Fruit fly (Drosophila melanogaster) S2 (cell line): ENCODE data around the gene CG6923.

Experiments
- CG8478 ChIP-seq: fragments of >200 bp; optimal IDR thresholded peaks from 2 replicates; lab custom pipeline; 2018
- CTCF ChIP-seq, 2 experiments: fragments of >200 bp; optimal IDR thresholded peaks; 2 replicates each; lab custom pipeline; 2018

CG6923 gene

dm6 chr3R:11749297-11750293 is at the start of gene CG6923:
Gene CG6923, minus strand, starts transcription at chr3R:11750029.
- TF ChIP-seq CG8478 (lab: Kevin White, UChicago) (no peak), CTCF (optimal IDR thresholded peaks at IDR 0.05; lab: Kevin White, UChicago) (no peak)

dm6 chr3R:11796780-11797179 is 47.0 kb upstream of the CG6923 start, which contains the start of gene Sbf:
Gene Sbf, minus strand, starts transcription at chr3R:11796948.
- TF ChIP-seq CTCF (optimal IDR thresholded peaks at IDR 0.05; lab: Kevin White, UChicago) (no peak), CG8478 (lab: Kevin White, UChicago) (no peak)

DNA sequence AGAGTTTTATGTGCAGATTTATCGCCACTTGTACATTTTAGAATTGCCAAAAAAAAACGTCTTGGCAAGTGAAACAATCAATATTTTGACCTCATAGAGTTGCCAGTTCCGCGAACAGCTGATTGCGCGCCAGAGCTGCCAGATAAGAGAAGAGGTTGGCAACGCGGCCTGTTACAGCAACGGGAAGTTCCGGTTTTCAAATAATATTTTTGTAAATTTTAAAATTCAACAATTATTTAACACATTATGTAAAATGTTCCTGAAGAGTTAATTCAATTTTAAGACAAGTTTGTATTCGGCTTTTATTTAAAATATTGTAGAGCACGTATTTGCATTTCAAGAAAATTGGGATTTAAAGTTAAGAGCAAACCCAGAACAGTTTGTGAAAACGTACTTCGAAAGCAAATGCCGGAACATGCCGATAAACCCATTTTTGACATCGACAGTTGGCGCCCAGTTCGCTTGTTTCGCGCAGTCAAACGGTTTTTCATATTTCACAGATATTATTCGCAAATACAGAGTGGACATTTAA is 36.9 kb upstream of the CG6923 start, which contains the start of the genes prd1 and HisCl1:
Gene prd1, minus strand, starts transcription at position 320 of the 532 bp plus-strand sequence.
Gene HisCl1, plus strand, starts transcription at position 482 of the 532 bp plus-strand sequence.
- TF ChIP-seq CTCF (optimal IDR thresholded peaks at IDR 0.05; lab: Kevin White, UChicago) = peak in 1 of 2 experiments; percentile 27
- TF ChIP-seq CG8478 (lab: Kevin White, UChicago) = no peak

dm6 chr3R:11780181-11780688 is 30.4 kb upstream of the CG6923 start:
- no peak for TF ChIP-seq CTCF (optimal IDR thresholded peaks at IDR 0.05; lab: Kevin White, UChicago)
- TF ChIP-seq CG8478 (lab: Kevin White, UChicago) = no peak

dm6 chr3R:11779357-11780018 is 29.7 kb upstream of the CG6923 start:
- no peak for TF ChIP-seq CTCF (optimal IDR thresholded peaks at IDR 0.05; lab: Kevin White, UChicago)
- TF ChIP-seq CG8478 (lab: Kevin White, UChicago) = no peak

DNA sequence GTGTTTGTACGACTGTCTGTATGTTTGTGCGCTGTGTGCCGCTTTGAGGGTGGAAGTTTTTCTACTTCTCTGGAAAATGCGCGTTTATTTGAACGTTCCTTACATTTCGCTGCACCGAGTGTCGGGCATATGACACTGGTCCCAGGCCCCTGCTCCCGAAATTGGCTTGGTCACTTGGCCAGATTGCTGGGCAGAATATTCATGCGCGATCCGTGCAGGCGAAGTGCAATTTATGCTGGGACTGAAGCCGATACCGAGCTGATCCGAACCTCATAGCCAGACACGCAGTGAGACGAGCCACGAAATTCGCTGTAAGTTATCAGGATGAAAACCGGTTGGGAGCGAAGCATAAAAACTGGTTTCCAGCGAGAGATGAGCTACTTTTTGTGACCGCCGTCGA is 29.1 kb upstream of the CG6923 start:
- no peak for TF ChIP-seq CTCF (optimal IDR thresholded peaks at IDR 0.05; lab: Kevin White, UChicago)
- TF ChIP-seq CG8478 (lab: Kevin White, UChicago) = no peak

DNA sequence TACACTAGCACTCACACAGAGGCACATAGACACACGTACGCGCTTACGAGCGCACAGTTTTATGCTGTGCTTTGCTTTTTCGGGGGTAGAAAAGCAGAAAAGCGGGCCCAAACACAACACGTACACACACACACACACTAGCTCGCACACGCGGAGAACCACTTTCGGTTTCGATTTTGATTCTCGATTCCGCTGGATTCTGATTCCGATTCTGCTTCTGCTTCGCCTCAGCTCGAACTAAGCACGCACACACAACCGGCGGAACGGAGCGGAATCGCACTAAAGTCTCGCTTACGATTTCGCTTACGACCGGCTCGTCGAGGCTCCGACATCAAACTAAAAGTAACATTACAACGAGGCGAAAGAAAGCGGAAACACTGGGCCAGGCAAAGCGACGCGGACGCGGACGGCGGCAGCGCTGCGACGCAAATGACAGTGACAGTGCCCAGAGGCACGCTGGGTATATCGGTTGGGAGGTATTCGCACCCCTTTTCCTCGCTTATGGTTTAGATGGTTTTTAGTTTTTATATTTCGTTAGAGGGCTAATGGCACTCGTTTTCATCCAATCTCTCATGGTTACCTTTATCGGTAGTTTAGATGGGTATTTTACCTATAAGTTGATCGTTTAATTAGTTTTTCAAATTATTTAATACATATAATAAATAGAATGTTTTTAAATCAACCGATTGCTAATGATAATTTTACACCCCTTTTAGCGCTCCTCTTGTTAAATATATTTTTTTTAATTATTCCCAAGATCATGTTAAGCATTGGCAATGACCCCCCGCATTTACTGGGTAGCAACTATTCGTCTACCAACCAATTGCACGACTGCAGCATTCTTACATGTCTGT is 28.4 kb upstream of the CG6923 start:
- TF ChIP-seq CG8478 (lab: Kevin White, UChicago) (no peak), CTCF (optimal IDR thresholded peaks at IDR 0.05; lab: Kevin White, UChicago) (peak in 1 of 2 experiments; percentile 22)

DNA sequence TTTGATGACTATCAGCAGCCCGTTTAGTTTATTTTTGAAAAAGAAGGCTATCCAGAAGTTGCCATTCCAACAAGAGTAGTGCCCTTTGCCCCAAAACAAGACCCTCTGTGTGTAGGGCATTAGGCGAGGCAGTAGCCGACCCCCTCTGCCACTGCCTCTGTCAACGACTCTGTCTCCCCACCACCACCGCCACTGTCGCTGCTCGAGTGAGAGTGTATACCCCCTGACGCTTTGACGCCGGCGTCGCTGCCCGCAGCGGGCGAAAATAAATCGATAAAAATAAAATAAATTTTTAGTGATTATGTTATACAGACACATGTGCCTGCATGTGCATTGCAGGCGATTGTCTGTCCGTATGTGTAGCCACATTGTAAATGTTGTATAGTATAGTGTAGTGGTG is 27.2 kb upstream of the CG6923 start:
- no peak for TF ChIP-seq CG8478 (lab: Kevin White, UChicago)
- TF ChIP-seq CTCF (optimal IDR thresholded peaks at IDR 0.05; lab: Kevin White, UChicago) = no peak

DNA sequence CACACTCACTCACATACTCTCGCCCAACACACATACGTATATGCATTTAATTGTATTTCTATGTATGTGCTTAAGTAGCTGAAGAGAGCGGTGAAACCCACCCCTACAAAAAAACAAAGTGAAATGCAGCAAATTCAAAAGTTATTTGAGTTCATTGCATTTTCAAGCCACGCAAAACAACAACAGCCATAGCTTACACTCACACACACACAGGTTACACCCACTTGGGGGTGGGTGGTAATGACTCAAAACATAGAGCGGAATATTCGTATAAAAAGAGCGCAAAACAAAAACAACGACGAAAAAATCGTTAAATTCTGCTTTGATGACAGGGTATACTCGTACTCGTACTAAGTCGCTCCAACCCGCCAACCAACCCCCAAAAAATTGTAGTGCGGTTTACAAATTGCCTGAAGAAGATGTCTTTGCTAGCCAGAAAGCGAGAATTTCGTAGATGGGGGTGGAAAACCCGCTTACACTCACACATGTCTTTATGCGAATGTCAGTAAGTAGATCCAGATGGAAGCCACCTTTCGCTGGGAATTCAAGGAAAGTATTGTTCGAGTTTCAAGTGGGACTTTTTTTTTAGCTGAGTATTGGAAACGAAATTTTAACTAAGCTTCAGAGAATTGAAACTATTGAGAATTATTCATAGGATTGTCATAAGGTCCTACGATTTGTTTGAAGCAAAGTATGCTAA is 26.4 kb upstream of the CG6923 start:
- TF ChIP-seq CTCF (optimal IDR thresholded peaks at IDR 0.05; lab: Kevin White, UChicago) (no peak), CG8478 (lab: Kevin White, UChicago) (no peak)

DNA sequence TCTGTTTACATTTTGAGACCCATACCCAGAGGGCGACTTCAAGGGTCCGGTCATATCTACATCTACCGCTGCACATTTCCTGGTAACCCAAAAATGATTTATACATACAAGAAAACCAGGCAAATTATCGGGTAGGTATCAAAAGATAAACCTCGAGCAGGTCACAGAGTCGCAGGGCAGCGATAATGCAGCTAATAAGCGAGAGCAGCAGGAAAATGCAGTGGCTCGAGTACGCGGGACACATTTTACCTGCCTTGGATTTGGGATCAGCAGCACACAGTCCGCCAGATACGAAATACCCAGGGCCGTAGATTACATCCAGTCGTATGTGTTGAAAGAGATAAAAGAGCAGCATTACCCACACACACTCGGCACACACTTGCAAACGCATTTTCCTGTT is 25.4 kb upstream of the CG6923 start:
- no peak for TF ChIP-seq CG8478 (lab: Kevin White, UChicago)
- no peak for TF ChIP-seq CTCF (optimal IDR thresholded peaks at IDR 0.05; lab: Kevin White, UChicago)

DNA sequence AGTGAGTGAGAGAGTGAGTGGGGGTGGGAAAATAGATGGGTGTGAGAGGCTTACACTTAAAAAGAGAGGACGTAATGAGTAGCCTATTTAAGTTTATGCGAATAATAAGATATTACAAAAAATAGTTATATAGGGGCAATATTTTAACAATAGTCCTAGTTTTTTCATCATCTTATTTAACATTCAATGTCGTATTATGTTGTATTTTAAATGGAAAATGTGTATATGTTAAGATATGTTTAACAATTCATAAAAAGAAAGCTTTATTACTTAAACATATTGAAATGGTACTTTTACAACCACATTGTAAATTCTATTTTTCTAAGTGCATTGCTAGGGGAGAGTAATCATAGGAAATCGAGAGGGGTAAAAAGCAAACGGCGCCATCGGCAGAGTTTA is 24.2 kb upstream of the CG6923 start:
- TF ChIP-seq CTCF (optimal IDR thresholded peaks at IDR 0.05; lab: Kevin White, UChicago) (no peak), CG8478 (lab: Kevin White, UChicago) (no peak)

- TF ChIP-seq CG8478 (lab: Kevin White, UChicago) (no peak), CTCF (optimal IDR thresholded peaks at IDR 0.05; lab: Kevin White, UChicago) (no peak)
Observed at dm6 chr3R:11773325-11773998, 23.6 kb upstream of the CG6923 start.
